Fruit fly (Drosophila melanogaster): Measurements from ENCODE around the gene CG14805.

- TF ChIP-seq rgr (GFP tag; optimal IDR thresholded peaks at IDR 0.05) (peak; percentile 82), CG9705 (GFP tag; optimal IDR thresholded peaks at IDR 0.05) (peak; percentile 66), CrebA (GFP tag; optimal IDR thresholded peaks at IDR 0.05; ENCODE audit: borderline replicate concordance) (no peak), psq (GFP tag; optimal IDR thresholded peaks at IDR 0.05) (no peak), N (GFP tag; optimal IDR thresholded peaks at IDR 0.05) (no peak), brk (GFP tag; optimal IDR thresholded peaks at IDR 0.05) (no peak)
These were observed at the start of gene CG14805, which contains the start of gene CG14817 for dm6 chrX:1877107-1877736.

All from whole organism, wandering third instar larva.